Worm (Caenorhabditis elegans): Measurements from ENCODE around the gene elt-6.

The elt-6 gene

DNA sequence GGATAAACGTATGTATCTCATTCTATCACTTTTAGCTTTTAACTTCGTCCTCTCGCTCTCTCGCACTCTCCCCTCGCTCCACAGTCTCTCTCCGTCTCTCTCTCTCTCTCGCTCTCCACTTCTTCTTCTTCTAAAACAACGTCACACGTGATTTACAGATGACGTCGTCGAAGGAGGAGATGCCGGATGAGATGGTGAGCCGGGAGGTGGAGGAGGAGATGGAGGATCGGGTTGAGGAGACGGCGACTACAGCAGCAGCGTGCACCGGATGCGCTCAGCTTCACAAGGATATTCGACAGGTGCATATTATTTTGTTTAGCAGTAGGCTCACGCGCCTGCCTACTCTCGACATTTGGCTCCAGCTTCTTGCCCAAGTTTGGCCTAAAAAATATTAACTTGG lies at the start of gene elt-6:
Gene elt-6, plus strand, starts transcription at position 159 of the 400 bp plus-strand sequence.
- no peak for TF ChIP-seq skn-1 (tag; optimal IDR thresholded peaks at IDR 0.05)
- TF ChIP-seq blmp-1 (tag; optimal IDR thresholded peaks at IDR 0.05; ENCODE audit: insufficient read depth) = no peak
- TF ChIP-seq unc-55 (GFP tag; optimal IDR thresholded peaks at IDR 0.05) = peak; percentile 6

- peak; percentile 44 for TF ChIP-seq nhr-25 (tag; optimal IDR thresholded peaks at IDR 0.05)
- TF ChIP-seq elt-3 (tag; optimal IDR thresholded peaks at IDR 0.05) = no peak
Measured at ce11 chrIV:1868981-1869380, 48.8 kb upstream of the elt-6 start.

- TF ChIP-seq lsy-2 (tag; optimal IDR thresholded peaks at IDR 0.05) (no peak), sma-3 (GFP tag; optimal IDR thresholded peaks at IDR 0.05) (peak; percentile 6), ceh-82 (tag; optimal IDR thresholded peaks at IDR 0.05) (no peak), F13H6.1 (tag; optimal IDR thresholded peaks at IDR 0.05) (no peak), blmp-1 (tag; optimal IDR thresholded peaks at IDR 0.05; ENCODE audit: insufficient read depth) (peak; percentile 24), ztf-1 (GFP tag; conservative IDR thresholded peaks at IDR 0.05) (no peak), nhr-237 (tag; optimal IDR thresholded peaks at IDR 0.05) (no peak), unc-39 (tag; optimal IDR thresholded peaks at IDR 0.05) (no peak), elt-3 (tag; optimal IDR thresholded peaks at IDR 0.05) (no peak), nhr-21 (tag; optimal IDR thresholded peaks at IDR 0.05) (peak; percentile 21), nhr-6 (tag; optimal IDR thresholded peaks at IDR 0.05) (no peak), fos-1 (tag; optimal IDR thresholded peaks at IDR 0.05) (no peak), dmd-4 (tag; optimal IDR thresholded peaks at IDR 0.05) (no peak), nhr-25 (tag; optimal IDR thresholded peaks at IDR 0.05) (no peak), lin-13 (GFP tag; optimal IDR thresholded peaks at IDR 0.05) (no peak), peb-1 (tag; optimal IDR thresholded peaks at IDR 0.05) (no peak)
Measured at ce11 chrIV:1872052-1872451, 45.7 kb upstream of the elt-6 start.

DNA sequence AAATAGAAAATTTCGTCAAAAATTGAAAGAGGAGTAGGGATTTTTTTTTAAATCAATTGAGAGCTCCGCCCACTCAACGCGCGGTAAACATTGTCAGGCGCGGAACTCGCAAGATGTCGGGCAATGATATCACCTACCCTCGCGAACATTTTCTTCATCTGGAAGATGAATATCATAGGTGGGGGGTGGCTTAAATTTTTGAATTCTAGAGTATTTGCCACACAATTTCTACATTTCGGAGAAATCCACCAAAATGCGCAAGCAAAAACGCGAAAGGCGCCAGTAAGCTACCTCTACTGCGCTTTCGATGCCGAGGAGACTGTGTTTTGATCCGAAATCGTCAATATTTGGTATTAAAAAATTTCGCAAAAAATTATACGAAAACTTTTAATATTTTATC lies 39.3 kb upstream of the elt-6 start:
- TF ChIP-seq F13H6.1 (tag; optimal IDR thresholded peaks at IDR 0.05) (no peak), peb-1 (tag; optimal IDR thresholded peaks at IDR 0.05) (no peak)

ce11 chrIV:1891586-1891985 lies 26.2 kb upstream of the elt-6 start:
- TF ChIP-seq mab-5 (tag; optimal IDR thresholded peaks at IDR 0.05) (no peak), ztf-1 (GFP tag; conservative IDR thresholded peaks at IDR 0.05) (no peak), mdl-1 (tag; optimal IDR thresholded peaks at IDR 0.05) (no peak), R02D3.7 (tag; optimal IDR thresholded peaks at IDR 0.05) (no peak), blmp-1 (tag; optimal IDR thresholded peaks at IDR 0.05; ENCODE audit: insufficient read depth) (peak; percentile 77), alr-1 (tag; optimal IDR thresholded peaks at IDR 0.05) (no peak), ztf-4 (tag; optimal IDR thresholded peaks at IDR 0.05) (no peak)

ce11 chrIV:1892638-1893037 lies 25.1 kb upstream of the elt-6 start:
- TF ChIP-seq nhr-23 (tag; optimal IDR thresholded peaks at IDR 0.05) (no peak), ama-1 (optimal IDR thresholded peaks at IDR 0.05) (no peak), nhr-129 (tag; optimal IDR thresholded peaks at IDR 0.05) (no peak), ZK546.5 (tag; optimal IDR thresholded peaks at IDR 0.05) (no peak), aly-2 (tag; optimal IDR thresholded peaks at IDR 0.05) (no peak), ztf-4 (tag; optimal IDR thresholded peaks at IDR 0.05) (no peak), Y55F3AM.14 (GFP tag; optimal IDR thresholded peaks at IDR 0.05) (no peak), zag-1 (tag; optimal IDR thresholded peaks at IDR 0.05) (no peak), mab-5 (tag; optimal IDR thresholded peaks at IDR 0.05) (no peak), ceh-16 (tag; optimal IDR thresholded peaks at IDR 0.05) (no peak), mbf-1 (tag; optimal IDR thresholded peaks at IDR 0.05) (no peak)

DNA sequence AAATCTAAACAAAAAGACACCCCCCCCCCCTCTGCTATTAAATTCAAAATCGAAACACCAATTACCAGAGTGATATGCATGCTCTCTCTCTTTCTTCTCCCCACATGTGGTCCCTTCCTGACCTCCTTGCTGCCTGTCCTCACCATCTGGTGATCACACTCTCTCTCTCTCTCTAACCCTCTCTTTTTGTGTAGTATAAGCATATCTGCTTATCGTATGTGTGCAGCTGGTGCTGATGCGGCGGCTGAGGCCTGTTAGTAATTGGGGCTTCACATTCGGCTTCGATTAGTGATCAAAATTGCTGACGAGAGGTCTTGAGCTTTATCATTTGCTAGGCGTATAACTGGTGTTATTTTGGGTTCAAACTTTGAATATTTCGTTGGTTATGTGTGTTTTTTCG lies 22.8 kb upstream of the elt-6 start:
- TF ChIP-seq unc-55 (GFP tag; optimal IDR thresholded peaks at IDR 0.05) (peak; percentile 6), unc-39 (tag; optimal IDR thresholded peaks at IDR 0.05) (no peak)

All from whole organism, L2 larva.